Fruit fly (Drosophila melanogaster) whole organism, embryonic: ENCODE measurements around the gene Targ3.
A peak's percentile ranks its signal among the peaks of the same experiment; 100 is the strongest.

ENCODE experiments used
- Bdp1 ChIP-seq: fragments of 200-800 bp; sonication (Bioruptor generic); optimal IDR thresholded peaks from 3 replicates; lab custom pipeline; 2016; ENCODE audit warnings: missing biosample characterization, missing genetic modification characterization
- CG10267 ChIP-seq: fragments of 200-800 bp; sonication (Bioruptor generic); optimal IDR thresholded peaks from 2 replicates; lab custom pipeline; 2018; ENCODE audit warnings: missing biosample characterization, mild to moderate bottlenecking, missing genetic modification characterization, moderate library complexity
- CG12659 ChIP-seq: fragments of 200-800 bp; sonication (Bioruptor generic); optimal IDR thresholded peaks from 3 replicates; lab custom pipeline; 2017; ENCODE audit warnings: mild to moderate bottlenecking, missing biosample characterization, missing genetic modification reagents, missing genetic modification characterization
- CG12744 ChIP-seq: fragments of 200-800 bp; sonication (Bioruptor generic); optimal IDR thresholded peaks from 2 replicates; lab custom pipeline; 2016; ENCODE audit warnings: missing biosample characterization, missing genetic modification characterization
- CG12942 ChIP-seq: fragments of 200-800 bp; sonication (Bioruptor generic); optimal IDR thresholded peaks from 3 replicates; lab custom pipeline; 2016; ENCODE audit warnings: missing biosample characterization, missing genetic modification characterization
- CG14710 ChIP-seq: fragments of 200-800 bp; sonication (Bioruptor generic); optimal IDR thresholded peaks from 3 replicates; lab custom pipeline; 2019; ENCODE audit warnings: missing biosample characterization, mild to moderate bottlenecking, missing genetic modification characterization, moderate library complexity
- CG1832 ChIP-seq: fragments of 200-800 bp; sonication (Bioruptor generic); optimal IDR thresholded peaks from 2 replicates; lab custom pipeline; 2017; ENCODE audit warnings: missing biosample characterization, mild to moderate bottlenecking, missing genetic modification characterization, inconsistent platforms
- CG31224 ChIP-seq: fragments of 200-800 bp; sonication (Bioruptor generic); IDR thresholded peaks from 2 replicates; pipeline ENCODE4 v1.3.6; 2022; ENCODE audit warnings: missing biosample characterization, missing genetic modification characterization
- CG31365 ChIP-seq: fragments of 200-800 bp; sonication (Bioruptor generic); optimal IDR thresholded peaks from 2 replicates; lab custom pipeline; 2018; ENCODE audit warnings: missing biosample characterization, mild to moderate bottlenecking, missing genetic modification characterization
- CG32772 ChIP-seq: fragments of 200-800 bp; sonication (Bioruptor generic); IDR thresholded peaks from 2 replicates; pipeline ENCODE4 v1.3.6; 2022; ENCODE audit warnings: missing biosample characterization, missing genetic modification characterization
- CG3847 ChIP-seq: fragments of 200-800 bp; sonication (Bioruptor generic); IDR thresholded peaks from 2 replicates; pipeline ENCODE4 v1.3.6; 2022; ENCODE audit warnings: missing biosample characterization, missing genetic modification characterization
- CG6654 ChIP-seq: fragments of 200-800 bp; sonication (Bioruptor generic); optimal IDR thresholded peaks from 2 replicates; lab custom pipeline; 2017; ENCODE audit warnings: missing biosample characterization, mild to moderate bottlenecking, missing genetic modification characterization
- CG8281 ChIP-seq: fragments of 200-800 bp; sonication (Bioruptor generic); optimal IDR thresholded peaks from 2 replicates; lab custom pipeline; 2018; ENCODE audit warnings: missing biosample characterization, mild to moderate bottlenecking, missing genetic modification characterization, moderate library complexity
- CG8388 ChIP-seq: fragments of 200-800 bp; sonication (Bioruptor generic); optimal IDR thresholded peaks from 2 replicates; lab custom pipeline; 2019; ENCODE audit warnings: missing biosample characterization, mild to moderate bottlenecking, missing genetic modification characterization, moderate library complexity
- CG8478 ChIP-seq: fragments of >200 bp; optimal IDR thresholded peaks from 2 replicates; lab custom pipeline; 2018
- CG9215 ChIP-seq: fragments of 200-800 bp; sonication (Bioruptor generic); IDR thresholded peaks from 2 replicates; pipeline ENCODE4 v1.3.6; 2022; ENCODE audit warnings: missing biosample characterization, missing genetic modification characterization
- CHES-1-like ChIP-seq: fragments of 200-800 bp; sonication (Bioruptor generic); optimal IDR thresholded peaks from 2 replicates; lab custom pipeline; 2016; ENCODE audit warnings: missing biosample characterization, missing genetic modification characterization
- CkIIα-i1 ChIP-seq: fragments of 200-800 bp; sonication (Bioruptor generic); IDR thresholded peaks from 2 replicates; pipeline ENCODE4 v1.3.6; 2022; ENCODE audit warnings: missing biosample characterization, missing genetic modification characterization
- D19B ChIP-seq: fragments of 200-800 bp; sonication (Bioruptor generic); optimal IDR thresholded peaks from 2 replicates; lab custom pipeline; 2017; ENCODE audit warnings: missing biosample characterization, mild to moderate bottlenecking, missing genetic modification characterization
- Hr39 ChIP-seq: fragments of >200 bp; optimal IDR thresholded peaks from 2 replicates; lab custom pipeline; 2017
- Nf-YC ChIP-seq: fragments of 200-800 bp; optimal IDR thresholded peaks from 3 replicates; lab custom pipeline; 2019; ENCODE audit warnings: missing biosample characterization, mild to moderate bottlenecking, missing genetic modification characterization, moderate library complexity
- Pdp1 ChIP-seq, 2 experiments: fragments of 200-800 bp; sonication (Bioruptor generic); optimal IDR thresholded peaks; 3 replicates each; lab custom pipeline; 2016; ENCODE audit warnings: missing biosample characterization in 2 of 2, missing genetic modification characterization in 2 of 2, mild to moderate bottlenecking in 1 of 2, moderate library complexity in 1 of 2
- Ravus ChIP-seq: fragments of 200-800 bp; sonication (Bioruptor generic); IDR thresholded peaks from 2 replicates; pipeline ENCODE4 v1.3.6; 2022; ENCODE audit warnings: missing biosample characterization, missing genetic modification characterization
- YL-1 ChIP-seq: fragments of 200-800 bp; sonication (Bioruptor generic); optimal IDR thresholded peaks from 3 replicates; lab custom pipeline; 2017; ENCODE audit warnings: missing biosample characterization, mild to moderate bottlenecking, missing genetic modification characterization
- ash1 ChIP-seq: fragments of 200-800 bp; sonication (Bioruptor generic); optimal IDR thresholded peaks from 2 replicates; lab custom pipeline; 2018; ENCODE audit warnings: missing biosample characterization, mild to moderate bottlenecking, missing genetic modification characterization
- ato ChIP-seq: fragments of 200-800 bp; sonication (Bioruptor generic); IDR thresholded peaks from 2 replicates; pipeline ENCODE4 v1.3.6; 2022; ENCODE audit warnings: missing biosample characterization, missing genetic modification characterization; ENCODE audit not compliant: partially characterized antibody
- bab2 ChIP-seq: fragments of 200-800 bp; sonication (Bioruptor generic); optimal IDR thresholded peaks from 2 replicates; lab custom pipeline; 2016; ENCODE audit warnings: missing biosample characterization, missing genetic modification characterization
- bigmax ChIP-seq: fragments of 200-800 bp; sonication (Bioruptor generic); optimal IDR thresholded peaks from 2 replicates; lab custom pipeline; 2018; ENCODE audit warnings: missing biosample characterization, mild to moderate bottlenecking, missing genetic modification characterization
- bsh ChIP-seq, 2 experiments: fragments of 200-800 bp; sonication (Bioruptor generic); optimal IDR thresholded peaks; 2 replicates each; lab custom pipeline; 2017 to 2018; ENCODE audit warnings: mild to moderate bottlenecking in 2 of 2, missing biosample characterization in 2 of 2, missing genetic modification characterization in 2 of 2, moderate library complexity in 1 of 2
- ci ChIP-seq: fragments of 200-800 bp; sonication (Bioruptor generic); IDR thresholded peaks from 3 replicates; pipeline ENCODE4 v1.3.6; 2022; ENCODE audit warnings: missing biosample characterization, missing genetic modification characterization
- crc ChIP-seq: fragments of 200-800 bp; sonication (Bioruptor generic); optimal IDR thresholded peaks from 2 replicates; lab custom pipeline; 2016; ENCODE audit warnings: missing biosample characterization, missing genetic modification characterization
- crp ChIP-seq, 2 experiments: fragments of 200-800 bp; sonication (Bioruptor generic); optimal IDR thresholded peaks; 2 replicates in 1 of 2; 3 replicates in 1 of 2; lab custom pipeline; 2017; ENCODE audit warnings: missing biosample characterization in 2 of 2, missing genetic modification characterization in 2 of 2, mild to moderate bottlenecking in 1 of 2, moderate library complexity in 1 of 2
- cwo ChIP-seq: fragments of 200-800 bp; sonication (Bioruptor generic); optimal IDR thresholded peaks from 3 replicates; lab custom pipeline; 2017; ENCODE audit warnings: missing biosample characterization, missing genetic modification characterization, mild to moderate bottlenecking, moderate library complexity, missing genetic modification reagents
- fu2 ChIP-seq: fragments of 200-800 bp; sonication (Bioruptor generic); optimal IDR thresholded peaks from 2 replicates; lab custom pipeline; 2016; ENCODE audit warnings: missing biosample characterization, missing genetic modification characterization
- grn ChIP-seq: fragments of 200-800 bp; sonication (Bioruptor generic); optimal IDR thresholded peaks from 3 replicates; lab custom pipeline; 2017; ENCODE audit warnings: missing biosample characterization, missing genetic modification characterization
- gsb-n ChIP-seq: fragments of 200-800 bp; sonication (Bioruptor generic); optimal IDR thresholded peaks from 3 replicates; lab custom pipeline; 2018; ENCODE audit warnings: missing biosample characterization, mild to moderate bottlenecking, missing genetic modification characterization
- hb ChIP-seq: fragments of 200-800 bp; sonication (Bioruptor generic); IDR thresholded peaks from 3 replicates; pipeline ENCODE4 v1.3.6; 2022; ENCODE audit warnings: missing biosample characterization, missing genetic modification characterization; ENCODE audit not compliant: partially characterized antibody
- her ChIP-seq: fragments of 200-800 bp; sonication (Bioruptor generic); optimal IDR thresholded peaks from 2 replicates; lab custom pipeline; 2016; ENCODE audit warnings: missing biosample characterization, missing genetic modification characterization
- hkb ChIP-seq, 2 experiments: fragments of 200-800 bp in 1 of 2; fragments of >200 bp in 1 of 2; sonication (Bioruptor generic) in 1 of 2; IDR thresholded peaks in 1 of 2; optimal IDR thresholded peaks in 1 of 2; 2 replicates each; pipeline versions ENCODE4 v1.3.6 to Lab custom; 2017 to 2022; ENCODE audit warnings: missing biosample characterization in 1 of 2, missing genetic modification characterization in 1 of 2
- jing ChIP-seq: fragments of 200-800 bp; sonication (Bioruptor generic); optimal IDR thresholded peaks from 2 replicates; lab custom pipeline; 2018; ENCODE audit warnings: missing biosample characterization, mild to moderate bottlenecking, missing genetic modification characterization
- klu ChIP-seq: fragments of 200-800 bp; sonication (Bioruptor generic); IDR thresholded peaks from 2 replicates; pipeline ENCODE4 v1.3.6; 2022; ENCODE audit warnings: missing biosample characterization, missing genetic modification characterization
- knrl ChIP-seq: fragments of 200-800 bp; sonication (Bioruptor generic); IDR thresholded peaks from 3 replicates; pipeline ENCODE4 v1.3.6; 2022; ENCODE audit warnings: missing biosample characterization, missing genetic modification characterization; ENCODE audit not compliant: partially characterized antibody
- mld ChIP-seq: fragments of 200-800 bp; sonication (Bioruptor generic); IDR thresholded peaks from 3 replicates; pipeline ENCODE4 v1.3.6; 2022; ENCODE audit warnings: missing biosample characterization, missing genetic modification characterization; ENCODE audit not compliant: partially characterized antibody
- psq ChIP-seq: fragments of 200-800 bp; sonication (Bioruptor generic); optimal IDR thresholded peaks from 2 replicates; lab custom pipeline; 2017; ENCODE audit warnings: missing biosample characterization, missing genetic modification characterization
- pzg ChIP-seq: fragments of 200-800 bp; sonication (Bioruptor generic); optimal IDR thresholded peaks from 3 replicates; lab custom pipeline; 2018; ENCODE audit warnings: missing biosample characterization, mild to moderate bottlenecking, missing genetic modification characterization, moderate library complexity
- scrt ChIP-seq: fragments of 200-800 bp; sonication (Bioruptor generic); optimal IDR thresholded peaks from 2 replicates; lab custom pipeline; 2018; ENCODE audit warnings: missing biosample characterization, mild to moderate bottlenecking, missing genetic modification characterization, moderate library complexity
- slp2 ChIP-seq: fragments of 200-800 bp; sonication (Bioruptor generic); optimal IDR thresholded peaks from 2 replicates; lab custom pipeline; 2016; ENCODE audit warnings: missing biosample characterization, missing genetic modification characterization
- so ChIP-seq: fragments of 200-800 bp; sonication (Bioruptor generic); IDR thresholded peaks from 3 replicates; pipeline ENCODE4 v1.3.6; 2022; ENCODE audit warnings: missing biosample characterization, missing genetic modification characterization
- tll ChIP-seq, 2 experiments: fragments of 200-800 bp in 1 of 2; fragments of >200 bp in 1 of 2; sonication (Bioruptor generic) in 1 of 2; optimal IDR thresholded peaks; 2 replicates each; lab custom pipeline; 2017 to 2019; ENCODE audit warnings: missing biosample characterization in 2 of 2, missing genetic modification characterization in 2 of 2, mild to moderate bottlenecking in 1 of 2, moderate library complexity in 1 of 2
- trh ChIP-seq: fragments of 200-800 bp; sonication (Bioruptor generic); optimal IDR thresholded peaks from 2 replicates; lab custom pipeline; 2016; ENCODE audit warnings: missing biosample characterization, missing genetic modification characterization
- vfl ChIP-seq: fragments of 200-800 bp; sonication (Bioruptor generic); optimal IDR thresholded peaks from 2 replicates; lab custom pipeline; 2016; ENCODE audit warnings: missing biosample characterization, missing genetic modification characterization

Gene Targ3

DNA sequence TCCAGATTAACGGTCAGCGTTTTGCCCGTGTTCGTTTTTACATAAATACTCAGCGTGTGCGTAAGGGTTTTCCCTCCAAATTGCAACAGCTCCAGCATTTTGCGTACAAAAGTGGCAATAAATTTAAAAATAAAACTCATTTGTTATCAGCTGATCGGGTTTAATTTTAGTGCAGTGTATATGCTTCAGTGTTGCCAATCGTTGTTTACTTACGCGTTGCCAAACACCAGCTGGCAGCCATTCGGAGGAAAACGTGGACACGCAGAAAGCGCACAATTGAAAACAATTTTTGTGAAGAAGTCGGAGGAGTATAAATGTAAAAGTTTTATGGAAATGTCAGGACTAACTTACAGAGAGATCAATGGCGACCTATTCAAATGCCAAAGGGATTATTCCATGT, at the start of gene Targ3, which contains the start of gene park (continued):
- TF ChIP-seq ato (GFP tag; lab: Robert Waterston, UW) = no peak
- TF ChIP-seq psq (GFP tag; lab: Kevin White, UChicago) = no peak
- no peak for TF ChIP-seq CG31365 (tag; lab: Kevin White, UChicago)
- TF ChIP-seq Hr39 (lab: Kevin White, UChicago) = no peak
- no peak for TF ChIP-seq cwo (GFP tag; lab: Kevin White, UChicago)
- no peak for TF ChIP-seq jing (GFP tag; lab: Kevin White, UChicago)
- peak; percentile 31 for TF ChIP-seq CG10267 (tag; lab: Kevin White, UChicago)
- TF ChIP-seq slp2 (GFP tag; lab: Kevin White, UChicago) = no peak
- TF ChIP-seq scrt = no peak
- peak; percentile 65 for TF ChIP-seq CG3847 (GFP tag; lab: Robert Waterston, UW)
- no peak for TF ChIP-seq D19B (GFP tag; lab: Kevin White, UChicago)
- TF ChIP-seq CG1832 (GFP tag; lab: Kevin White, UChicago) = no peak
- TF ChIP-seq CG12942 (GFP tag; lab: Kevin White, UChicago) = peak; percentile 18
- TF ChIP-seq bsh (GFP tag; optimal IDR thresholded peaks at IDR 0.05; lab: Kevin White, UChicago) = no peak
- TF ChIP-seq grn (GFP tag; lab: Kevin White, UChicago) = peak; percentile 31
- TF ChIP-seq fu2 (GFP tag; lab: Kevin White, UChicago) = peak; percentile 21
- peak; percentile 30 for TF ChIP-seq her (GFP tag; lab: Kevin White, UChicago)
- no peak for TF ChIP-seq knrl (GFP tag; lab: Robert Waterston, UW)
- no peak for TF ChIP-seq ash1 (GFP tag; lab: Kevin White, UChicago)
- peak in 1 of 2 experiments; percentile 4 for TF ChIP-seq Pdp1 (GFP tag; optimal IDR thresholded peaks at IDR 0.05; lab: Kevin White, UChicago)
- no peak for TF ChIP-seq Nf-YC (tag; lab: Kevin White, UChicago)
- TF ChIP-seq bigmax (GFP tag; lab: Kevin White, UChicago) = no peak
- TF ChIP-seq CG8281 = no peak
- peak; percentile 66 for TF ChIP-seq YL-1 (GFP tag; lab: Kevin White, UChicago)
- TF ChIP-seq CkIIα-i1 (GFP tag; lab: Robert Waterston, UW) = no peak
- no peak for TF ChIP-seq CG31224 (GFP tag; lab: Robert Waterston, UW)
- no peak for TF ChIP-seq CG6654 (GFP tag; lab: Kevin White, UChicago)
- TF ChIP-seq Ravus (GFP tag; lab: Robert Waterston, UW) = no peak
- TF ChIP-seq ci (GFP tag; lab: Robert Waterston, UW) = peak; percentile 64; the same call in 1 of the 3 replicates
- no peak for TF ChIP-seq tll (GFP tag; optimal IDR thresholded peaks at IDR 0.05; lab: Kevin White, UChicago)
- TF ChIP-seq trh (GFP tag; lab: Kevin White, UChicago) = no peak
- peak; percentile 60 for TF ChIP-seq CG12659 (GFP tag; lab: Kevin White, UChicago)
- no peak for TF ChIP-seq gsb-n (tag; lab: Kevin White, UChicago)
- no peak for TF ChIP-seq bab2
- TF ChIP-seq Bdp1 = peak; percentile 2
- TF ChIP-seq klu = no peak
- no peak for TF ChIP-seq CG9215
- TF ChIP-seq hkb (optimal IDR thresholded peaks at IDR 0.05; lab: Kevin White, UChicago) = peak; percentile 37
- TF ChIP-seq hkb (GFP tag; IDR thresholded peaks at IDR 0.05; lab: Robert Waterston, UW) = no peak
- TF ChIP-seq CG8478 (lab: Kevin White, UChicago) = no peak
- TF ChIP-seq mld (GFP tag; lab: Robert Waterston, UW) = no peak
- TF ChIP-seq hb (GFP tag; lab: Robert Waterston, UW) = no peak
- no peak for TF ChIP-seq CG32772 (GFP tag; lab: Robert Waterston, UW)
- TF ChIP-seq crp (GFP tag; optimal IDR thresholded peaks at IDR 0.05; lab: Kevin White, UChicago) = peak; percentile 45 to 92
- TF ChIP-seq so = no peak
- TF ChIP-seq vfl (GFP tag; lab: Kevin White, UChicago) = no peak
- TF ChIP-seq CG8388 (GFP tag; lab: Kevin White, UChicago) = no peak
- TF ChIP-seq pzg (GFP tag; lab: Kevin White, UChicago) = peak; percentile 86
- TF ChIP-seq CG12744 = no peak
- TF ChIP-seq CHES-1-like (GFP tag; lab: Kevin White, UChicago) = peak; percentile 28
- TF ChIP-seq crc = no peak
- TF ChIP-seq CG14710 = peak; percentile 15
